Fruit fly (Drosophila melanogaster) whole organism, embryonic: ENCODE data around the gene unc-4.

Experiments used
- ATbp ChIP-seq: fragments of 200-800 bp; sonication (Bioruptor generic); optimal IDR thresholded peaks from 2 replicates; lab custom pipeline; 2017; ENCODE audit warnings: missing biosample characterization, mild to moderate bottlenecking, missing genetic modification characterization, missing genetic modification reagents
- Aef1 ChIP-seq: fragments of 200-800 bp; sonication (Bioruptor generic); IDR thresholded peaks from 3 replicates; pipeline ENCODE4 v1.3.6; 2022; ENCODE audit warnings: missing biosample characterization, missing genetic modification characterization
- Bgb ChIP-seq: fragments of 200-800 bp; sonication (Bioruptor generic); IDR thresholded peaks from 2 replicates; pipeline ENCODE4 v1.3.6; 2022; ENCODE audit warnings: missing biosample characterization, missing genetic modification characterization; ENCODE audit not compliant: partially characterized antibody
- CG10209 ChIP-seq: fragments of 200-800 bp; sonication (Bioruptor generic); optimal IDR thresholded peaks from 3 replicates; lab custom pipeline; 2017; ENCODE audit warnings: missing biosample characterization, mild to moderate bottlenecking, missing genetic modification characterization, missing genetic modification reagents
- CG11085 ChIP-seq: fragments of 200-800 bp; sonication (Bioruptor generic); IDR thresholded peaks from 2 replicates; pipeline ENCODE4 v1.3.6; 2022; ENCODE audit warnings: missing biosample characterization, missing genetic modification characterization
- CG12391 ChIP-seq: fragments of 200-800 bp; sonication (Bioruptor generic); optimal IDR thresholded peaks from 3 replicates; lab custom pipeline; 2018; ENCODE audit warnings: missing biosample characterization, mild to moderate bottlenecking, missing genetic modification characterization, moderate library complexity
- CG14667 ChIP-seq: fragments of 200-800 bp; sonication (Bioruptor generic); IDR thresholded peaks from 2 replicates; pipeline ENCODE4 v1.3.6; 2022; ENCODE audit warnings: missing biosample characterization, missing genetic modification characterization
- CG16813 ChIP-seq: fragments of 200-800 bp; sonication (Bioruptor generic); IDR thresholded peaks from 3 replicates; pipeline ENCODE4 v1.3.6; 2022; ENCODE audit warnings: missing biosample characterization, missing genetic modification characterization; ENCODE audit not compliant: partially characterized antibody
- CG16815 ChIP-seq: fragments of 200-800 bp; sonication (Bioruptor generic); optimal IDR thresholded peaks from 3 replicates; lab custom pipeline; 2017; ENCODE audit warnings: missing biosample characterization, mild to moderate bottlenecking, missing genetic modification characterization
- CG17186 ChIP-seq: fragments of 200-800 bp; sonication (Bioruptor generic); optimal IDR thresholded peaks from 3 replicates; lab custom pipeline; 2017; ENCODE audit warnings: missing biosample characterization, missing genetic modification reagents, missing genetic modification characterization
- CG17385 ChIP-seq: fragments of 200-800 bp; sonication (Bioruptor generic); optimal IDR thresholded peaks from 3 replicates; lab custom pipeline; 2018; ENCODE audit warnings: missing biosample characterization, mild to moderate bottlenecking, missing genetic modification characterization
- CG17912 ChIP-seq: fragments of 200-800 bp; sonication (Bioruptor generic); optimal IDR thresholded peaks from 2 replicates; lab custom pipeline; 2018; ENCODE audit warnings: missing biosample characterization, mild to moderate bottlenecking, missing genetic modification characterization
- CG31388 ChIP-seq: fragments of 200-800 bp; sonication (Bioruptor generic); optimal IDR thresholded peaks from 2 replicates; lab custom pipeline; 2016; ENCODE audit warnings: missing biosample characterization, missing genetic modification characterization
- CG4328 ChIP-seq: fragments of 200-800 bp; sonication (Bioruptor generic); optimal IDR thresholded peaks from 3 replicates; lab custom pipeline; 2017; ENCODE audit warnings: missing biosample characterization, missing genetic modification reagents, missing genetic modification characterization
- CG43689 ChIP-seq: fragments of 200-800 bp; sonication (Bioruptor generic); IDR thresholded peaks from 2 replicates; pipeline ENCODE4 v1.3.6; 2022; ENCODE audit warnings: missing biosample characterization, missing genetic modification characterization
- CG4617 ChIP-seq: fragments of 200-800 bp; sonication (Bioruptor generic); optimal IDR thresholded peaks from 3 replicates; lab custom pipeline; 2016; ENCODE audit warnings: missing biosample characterization, missing genetic modification characterization, borderline replicate concordance
- CG7372 ChIP-seq: fragments of 200-800 bp; sonication (Bioruptor generic); IDR thresholded peaks from 2 replicates; pipeline ENCODE4 v1.3.6; 2022; ENCODE audit warnings: missing biosample characterization, missing genetic modification characterization
- CG8089 ChIP-seq: fragments of 200-800 bp; sonication (Bioruptor generic); optimal IDR thresholded peaks from 3 replicates; lab custom pipeline; 2016; ENCODE audit warnings: missing biosample characterization, missing genetic modification characterization
- CG8281 ChIP-seq: fragments of 200-800 bp; sonication (Bioruptor generic); optimal IDR thresholded peaks from 2 replicates; lab custom pipeline; 2018; ENCODE audit warnings: missing biosample characterization, mild to moderate bottlenecking, missing genetic modification characterization, moderate library complexity
- CG8359 ChIP-seq: fragments of 200-800 bp; sonication (Bioruptor generic); optimal IDR thresholded peaks from 2 replicates; lab custom pipeline; 2017; ENCODE audit warnings: missing biosample characterization, mild to moderate bottlenecking, missing genetic modification characterization, borderline replicate concordance
- CG9932 ChIP-seq: fragments of 200-800 bp; sonication (Bioruptor generic); IDR thresholded peaks from 2 replicates; pipeline ENCODE4 v1.3.6; 2022; ENCODE audit warnings: missing biosample characterization, missing genetic modification characterization
- Doc2 ChIP-seq: fragments of 200-800 bp; sonication (Bioruptor generic); IDR thresholded peaks from 2 replicates; pipeline ENCODE4 v1.3.6; 2022; ENCODE audit warnings: missing biosample characterization, missing genetic modification characterization
- HmgD ChIP-seq: fragments of 200-800 bp; sonication (Bioruptor generic); optimal IDR thresholded peaks from 3 replicates; lab custom pipeline; 2016; ENCODE audit warnings: missing biosample characterization, missing genetic modification characterization
- Opbp ChIP-seq: fragments of 200-800 bp; sonication (Bioruptor generic); IDR thresholded peaks from 3 replicates; pipeline ENCODE4 v1.3.6; 2022; ENCODE audit warnings: missing biosample characterization, missing genetic modification characterization; ENCODE audit not compliant: partially characterized antibody
- Scr ChIP-seq: fragments of 200-800 bp; sonication (Bioruptor generic); IDR thresholded peaks from 2 replicates; pipeline ENCODE4 v1.3.6; 2022; ENCODE audit warnings: missing biosample characterization, missing genetic modification characterization; ENCODE audit not compliant: partially characterized antibody
- Side ChIP-seq: fragments of 200-800 bp; sonication (Bioruptor generic); optimal IDR thresholded peaks from 2 replicates; lab custom pipeline; 2016; ENCODE audit warnings: missing biosample characterization, missing genetic modification characterization
- Sox100B ChIP-seq: fragments of 200-800 bp; sonication (Bioruptor generic); optimal IDR thresholded peaks from 3 replicates; lab custom pipeline; 2018; ENCODE audit warnings: missing biosample characterization, mild to moderate bottlenecking, missing genetic modification characterization
- Sry-β ChIP-seq: fragments of 200-800 bp; sonication (Bioruptor generic); optimal IDR thresholded peaks from 2 replicates; lab custom pipeline; 2018; ENCODE audit warnings: missing biosample characterization, mild to moderate bottlenecking, missing genetic modification characterization, moderate library complexity
- Stat92E ChIP-seq, 3 experiments: fragments of >200 bp in 2 of 3; fragments of 200-800 bp in 1 of 3; sonication (Bioruptor generic) in 1 of 3; optimal IDR thresholded peaks; 2 replicates each; lab custom pipeline; 2017 to 2019; ENCODE audit warnings: missing biosample characterization in 3 of 3, missing genetic modification characterization in 3 of 3, mild to moderate bottlenecking in 1 of 3, moderate library complexity in 1 of 3
- ac ChIP-seq: fragments of 200-800 bp; sonication (Bioruptor generic); optimal IDR thresholded peaks from 3 replicates; lab custom pipeline; 2017; ENCODE audit warnings: missing biosample characterization, mild to moderate bottlenecking, missing genetic modification characterization
- ap ChIP-seq: fragments of 200-800 bp; sonication (Bioruptor generic); IDR thresholded peaks from 2 replicates; pipeline ENCODE4 v1.3.6; 2022; ENCODE audit warnings: missing biosample characterization, missing genetic modification characterization
- az2 ChIP-seq: fragments of 200-800 bp; sonication (Bioruptor generic); optimal IDR thresholded peaks from 3 replicates; lab custom pipeline; 2016; ENCODE audit warnings: missing biosample characterization, missing genetic modification characterization
- br ChIP-seq: fragments of >200 bp; optimal IDR thresholded peaks from 2 replicates; lab custom pipeline; 2017
- cad ChIP-seq: fragments of >200 bp; optimal IDR thresholded peaks from 2 replicates; lab custom pipeline; 2017; ENCODE audit warnings: missing biosample characterization, missing genetic modification characterization
- dmrt99B ChIP-seq: fragments of 200-800 bp; sonication (Bioruptor generic); optimal IDR thresholded peaks from 2 replicates; lab custom pipeline; 2018; ENCODE audit warnings: missing biosample characterization, mild to moderate bottlenecking, missing genetic modification characterization, moderate library complexity
- fd96Cb ChIP-seq: fragments of 200-800 bp; sonication (Bioruptor generic); optimal IDR thresholded peaks from 2 replicates; lab custom pipeline; 2018; ENCODE audit warnings: missing biosample characterization, mild to moderate bottlenecking, missing genetic modification characterization, moderate library complexity
- fru ChIP-seq: fragments of >200 bp; optimal IDR thresholded peaks from 2 replicates; lab custom pipeline; 2017
- fu2 ChIP-seq: fragments of 200-800 bp; sonication (Bioruptor generic); optimal IDR thresholded peaks from 2 replicates; lab custom pipeline; 2016; ENCODE audit warnings: missing biosample characterization, missing genetic modification characterization
- hkb ChIP-seq, 2 experiments: fragments of 200-800 bp in 1 of 2; fragments of >200 bp in 1 of 2; sonication (Bioruptor generic) in 1 of 2; IDR thresholded peaks in 1 of 2; optimal IDR thresholded peaks in 1 of 2; 2 replicates each; pipeline versions ENCODE4 v1.3.6 to Lab custom; 2017 to 2022; ENCODE audit warnings: missing biosample characterization in 1 of 2, missing genetic modification characterization in 1 of 2
- jumu ChIP-seq: fragments of 200-800 bp; sonication (Bioruptor generic); optimal IDR thresholded peaks from 3 replicates; lab custom pipeline; 2016; ENCODE audit warnings: missing biosample characterization, missing genetic modification characterization
- ken ChIP-seq: fragments of 200-800 bp; sonication (Bioruptor generic); IDR thresholded peaks from 3 replicates; pipeline ENCODE4 v1.3.6; 2022; ENCODE audit warnings: missing biosample characterization, missing genetic modification characterization
- lola ChIP-seq, 3 experiments: fragments of >200 bp in 2 of 3; fragments of 200-800 bp in 1 of 3; sonication (Bioruptor generic) in 1 of 3; optimal IDR thresholded peaks; 2 replicates each; lab custom pipeline; 2017 to 2019; ENCODE audit warnings: missing biosample characterization in 3 of 3, missing genetic modification characterization in 3 of 3, mild to moderate bottlenecking in 1 of 3, moderate library complexity in 1 of 3
- nerfin-1 ChIP-seq: fragments of 200-800 bp; sonication (Bioruptor generic); optimal IDR thresholded peaks from 3 replicates; lab custom pipeline; 2019; ENCODE audit warnings: missing biosample characterization, mild to moderate bottlenecking, missing genetic modification characterization, moderate library complexity
- oc ChIP-seq: fragments of 200-800 bp; sonication (Bioruptor generic); optimal IDR thresholded peaks from 2 replicates; lab custom pipeline; 2018; ENCODE audit warnings: missing biosample characterization, mild to moderate bottlenecking, missing genetic modification characterization, moderate library complexity
- repo ChIP-seq: fragments of 200-800 bp; sonication (Bioruptor generic); optimal IDR thresholded peaks from 2 replicates; lab custom pipeline; 2016; ENCODE audit warnings: missing biosample characterization, missing genetic modification characterization
- sima ChIP-seq: fragments of 200-800 bp; sonication (Bioruptor generic); optimal IDR thresholded peaks from 2 replicates; lab custom pipeline; 2016; ENCODE audit warnings: missing biosample characterization, missing genetic modification characterization
- ttk ChIP-seq: fragments of 200-800 bp; sonication (Bioruptor generic); IDR thresholded peaks from 2 replicates; pipeline ENCODE4 v2.1.2; 2022; ENCODE audit warnings: missing biosample characterization, missing genetic modification characterization
- vnd ChIP-seq: fragments of 200-800 bp; sonication (Bioruptor generic); IDR thresholded peaks from 3 replicates; pipeline ENCODE4 v1.3.6; 2022; ENCODE audit warnings: missing biosample characterization, missing genetic modification characterization; ENCODE audit not compliant: partially characterized antibody
- wor ChIP-seq: fragments of 200-800 bp; sonication (Bioruptor generic); IDR thresholded peaks from 2 replicates; pipeline ENCODE4 v1.3.6; 2022; ENCODE audit warnings: missing biosample characterization, missing genetic modification characterization

The unc-4 gene

dm6 chrX:17802353-17803121 is 34.2 kb downstream of the unc-4 start (continued):
- TF ChIP-seq CG8281 (tag; lab: Kevin White, UChicago) (no peak), Opbp (GFP tag; lab: Robert Waterston, UW) (no peak), wor (GFP tag; lab: Robert Waterston, UW) (no peak), CG8089 (GFP tag; lab: Kevin White, UChicago) (no peak), fu2 (GFP tag; lab: Kevin White, UChicago) (no peak), ac (GFP tag; lab: Kevin White, UChicago) (no peak), Side (GFP tag; lab: Kevin White, UChicago) (no peak), CG7372 (GFP tag; lab: Robert Waterston, UW) (no peak), Scr (GFP tag; lab: Robert Waterston, UW) (no peak), CG43689 (GFP tag; lab: Robert Waterston, UW) (no peak), cad (no peak), CG9932 (GFP tag; lab: Robert Waterston, UW) (peak; percentile 30; the same call in 1 of the 2 replicates), az2 (GFP tag; lab: Kevin White, UChicago) (peak; percentile 22), CG16813 (no peak), Doc2 (GFP tag; lab: Robert Waterston, UW) (no peak), CG11085 (GFP tag; lab: Robert Waterston, UW) (no peak), vnd (GFP tag; lab: Robert Waterston, UW) (no peak), CG17912 (no peak), CG10209 (GFP tag; lab: Kevin White, UChicago) (peak; percentile 24), fru (lab: Kevin White, UChicago) (no peak), ken (GFP tag; lab: Robert Waterston, UW) (no peak), HmgD (GFP tag; lab: Kevin White, UChicago) (no peak), nerfin-1 (tag; lab: Kevin White, UChicago) (no peak), oc (tag; lab: Kevin White, UChicago) (no peak), CG16815 (GFP tag; lab: Kevin White, UChicago) (peak; percentile 28), ATbp (GFP tag; lab: Kevin White, UChicago) (no peak), Bgb (GFP tag; lab: Robert Waterston, UW) (no peak), lola (GFP tag; optimal IDR thresholded peaks at IDR 0.05; lab: Kevin White, UChicago) (peak in 1 of 3 experiments; percentile 38), ttk (GFP tag; lab: Robert Waterston, UW) (no peak; the same call in 1 of the 2 replicates), CG4328 (GFP tag; lab: Kevin White, UChicago) (no peak), hkb (optimal IDR thresholded peaks at IDR 0.05; lab: Kevin White, UChicago) (no peak), hkb (GFP tag; IDR thresholded peaks at IDR 0.05; lab: Robert Waterston, UW) (peak; percentile 18; the same call in 1 of the 2 replicates), Aef1 (GFP tag; lab: Robert Waterston, UW) (no peak), CG17385 (peak; percentile 40), CG12391 (tag; lab: Kevin White, UChicago) (peak; percentile 47), ap (GFP tag; lab: Robert Waterston, UW) (no peak), CG4617 (GFP tag; lab: Kevin White, UChicago) (no peak), repo (GFP tag; lab: Kevin White, UChicago) (no peak), CG8359 (GFP tag; lab: Kevin White, UChicago) (no peak), CG31388 (GFP tag; lab: Kevin White, UChicago) (no peak), dmrt99B (tag; lab: Kevin White, UChicago) (peak; percentile 65), CG14667 (0 out of 2 replicates have a peak, but pooled peaks have one; percentile 20), Stat92E (GFP tag; optimal IDR thresholded peaks at IDR 0.05; lab: Kevin White, UChicago) (no peak), Sox100B (peak; percentile 53), sima (GFP tag; lab: Kevin White, UChicago) (no peak), br (lab: Kevin White, UChicago) (no peak), CG17186 (GFP tag; lab: Kevin White, UChicago) (no peak), fd96Cb (tag; lab: Kevin White, UChicago) (peak; percentile 40), jumu (GFP tag; lab: Kevin White, UChicago) (no peak), Sry-β (no peak)
